Worm (Caenorhabditis elegans): ENCODE measurements around the gene gpa-12.

gpa-12 gene

DNA sequence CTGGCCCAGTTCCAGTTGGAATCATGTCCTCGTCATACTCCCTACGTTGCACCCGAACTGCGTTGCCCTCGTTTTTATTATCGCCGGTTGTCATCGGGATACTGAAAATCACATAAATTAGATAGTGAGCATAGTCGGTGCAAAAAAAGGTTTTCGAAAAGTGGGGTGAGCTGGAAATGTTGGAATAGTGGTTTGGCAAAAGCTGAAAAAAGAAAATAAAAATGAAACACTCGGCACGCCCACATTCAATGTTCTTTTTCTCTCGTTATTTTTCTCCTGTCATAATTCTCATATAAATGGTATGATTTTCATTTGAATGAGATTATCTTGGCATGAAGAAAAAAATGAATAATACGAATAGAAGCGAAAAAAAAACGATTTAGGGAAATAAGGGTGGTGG is 20.9 kb downstream of the gpa-12 start, which contains the start of gene F18G5.6:
Gene F18G5.6 (minus strand): TSS at position 101 of the 400 bp plus-strand sequence.
- TF ChIP-seq B0261.1 (tag; optimal IDR thresholded peaks at IDR 0.05) (no peak), tbp1 (GFP tag; optimal IDR thresholded peaks at IDR 0.05) (no peak), hmg-20 (GFP tag; IDR thresholded peaks at IDR 0.05) (no peak), aptf-3 (GFP tag; IDR thresholded peaks at IDR 0.05) (no peak), lag-1 (GFP tag; IDR thresholded peaks at IDR 0.05) (no peak), lir-1 (GFP tag; conservative IDR thresholded peaks at IDR 0.05) (no peak), K11D2.4 (GFP tag; IDR thresholded peaks at IDR 0.05) (no peak), snpc-4 (GFP tag; optimal IDR thresholded peaks at IDR 0.05) (no peak), snpc-4 (tag; optimal IDR thresholded peaks at IDR 0.05) (no peak), lin-26 (GFP tag; IDR thresholded peaks at IDR 0.05) (no peak), egl-44 (GFP tag; IDR thresholded peaks at IDR 0.05) (no peak)

DNA sequence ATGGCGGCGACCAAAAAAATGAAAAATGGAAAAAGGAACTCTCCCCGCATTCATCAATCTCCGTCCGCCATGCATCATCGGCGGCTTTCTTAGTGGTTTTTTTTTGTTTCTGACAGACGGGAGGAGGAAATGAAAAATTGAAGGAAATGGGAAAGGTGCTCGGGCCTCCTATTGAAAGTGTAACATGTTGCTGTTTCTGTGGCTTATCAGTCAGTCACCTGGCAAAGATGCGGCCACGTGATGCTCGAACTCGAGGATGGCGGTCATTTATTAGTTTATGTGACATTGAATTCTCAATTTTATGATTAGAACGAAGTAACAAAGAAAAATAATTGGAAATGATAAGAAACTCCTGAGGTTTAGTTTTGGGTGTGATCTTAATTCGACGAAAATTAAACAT is 21.3 kb downstream of the gpa-12 start:
- TF ChIP-seq F22D6.2 (tag; optimal IDR thresholded peaks at IDR 0.05): peak; percentile 30
- peak; percentile 27 for TF ChIP-seq tbp1 (GFP tag; optimal IDR thresholded peaks at IDR 0.05)
- no peak for TF ChIP-seq lin-54 (GFP tag; optimal IDR thresholded peaks at IDR 0.05)
- peak; percentile 3 for TF ChIP-seq nhr-90 (tag; optimal IDR thresholded peaks at IDR 0.05)
- TF ChIP-seq let-526 (GFP tag; IDR thresholded peaks at IDR 0.05): peak; percentile 46; the same call in 1 of the 2 replicates
- TF ChIP-seq ccch-3 (GFP tag; optimal IDR thresholded peaks at IDR 0.05): no peak
- peak; percentile 0 for TF ChIP-seq snpc-3.4 (tag; optimal IDR thresholded peaks at IDR 0.05)
- TF ChIP-seq Y79H2A.3 (GFP tag; conservative IDR thresholded peaks at IDR 0.05): no peak
- no peak for TF ChIP-seq B0019.2 (GFP tag; conservative IDR thresholded peaks at IDR 0.05)
- peak; percentile 54; the same call in 1 of the 2 replicates for TF ChIP-seq K11D2.4 (GFP tag; IDR thresholded peaks at IDR 0.05)
- TF ChIP-seq ztf-22 (GFP tag; optimal IDR thresholded peaks at IDR 0.05): peak; percentile 16
- TF ChIP-seq madf-10 (tag; optimal IDR thresholded peaks at IDR 0.05): peak; percentile 40
- no peak for TF ChIP-seq lir-1 (GFP tag; conservative IDR thresholded peaks at IDR 0.05)
- no peak for TF ChIP-seq C06A6.2 (GFP tag; conservative IDR thresholded peaks at IDR 0.05)
- TF ChIP-seq snpc-4 (GFP tag; optimal IDR thresholded peaks at IDR 0.05): no peak
- TF ChIP-seq snpc-4 (tag; optimal IDR thresholded peaks at IDR 0.05): no peak
- TF ChIP-seq Y56A3A.18 (GFP tag; IDR thresholded peaks at IDR 0.05): peak; percentile 13; the same call in 1 of the 2 replicates
- TF ChIP-seq pha-4 (tag; optimal IDR thresholded peaks at IDR 0.05): peak; percentile 71
- peak; percentile 46; the same call in 1 of the 2 replicates for TF ChIP-seq nfyb-1 (GFP tag; IDR thresholded peaks at IDR 0.05)
- TF ChIP-seq ztf-25 (GFP tag; IDR thresholded peaks at IDR 0.05): no peak
- TF ChIP-seq B0336.3 (GFP tag; IDR thresholded peaks at IDR 0.05): peak; percentile 44; the same call in 1 of the 2 replicates
- TF ChIP-seq hmg-1.2 (GFP tag; IDR thresholded peaks at IDR 0.05): no peak
- TF ChIP-seq let-607 (tag; optimal IDR thresholded peaks at IDR 0.05): peak in 1 of 2 experiments; percentile 32
- peak; percentile 29 for TF ChIP-seq tlf-1 (GFP tag; optimal IDR thresholded peaks at IDR 0.05)
- peak; percentile 35; the same call in 1 of the 2 replicates for TF ChIP-seq cebp-1 (GFP tag; IDR thresholded peaks at IDR 0.05)
- peak; percentile 69 for TF ChIP-seq cebp-1 (tag; optimal IDR thresholded peaks at IDR 0.05)
- TF ChIP-seq zfh-2 (GFP tag; conservative IDR thresholded peaks at IDR 0.05): no peak
- no peak for TF ChIP-seq mes-4 (tag; optimal IDR thresholded peaks at IDR 0.05)
- TF ChIP-seq dox-1 (GFP tag; IDR thresholded peaks at IDR 0.05): peak; percentile 40; the same call in 1 of the 2 replicates
- TF ChIP-seq C17E4.6 (GFP tag; IDR thresholded peaks at IDR 0.05): no peak
- TF ChIP-seq Y53G8AR.9 (GFP tag; conservative IDR thresholded peaks at IDR 0.05): 0 out of 2 replicates have a peak, but pooled peaks have one; percentile 29
- no peak for TF ChIP-seq dpff-1 (tag; optimal IDR thresholded peaks at IDR 0.05)
- TF ChIP-seq atf-7 (tag; optimal IDR thresholded peaks at IDR 0.05): peak; percentile 61
- peak; percentile 91 for TF ChIP-seq nhr-80 (tag; optimal IDR thresholded peaks at IDR 0.05)
- TF ChIP-seq madf-8 (GFP tag; conservative IDR thresholded peaks at IDR 0.05): no peak
- no peak for TF ChIP-seq sdz-38 (tag; optimal IDR thresholded peaks at IDR 0.05)
- TF ChIP-seq pbrm-1 (GFP tag; IDR thresholded peaks at IDR 0.05): 0 out of 2 replicates have a peak, but pooled peaks have one; percentile 27

Data from whole organism, young adult.